Worm (Caenorhabditis elegans) whole organism, L3 larva: Measurements from ENCODE around the gene srh-170.

ENCODE experiments used
- ceh-16 ChIP-seq: sonication (generic microtip); optimal IDR thresholded peaks from 2 replicates; lab custom pipeline; 2017; ENCODE audit warnings: missing biosample characterization, missing genetic modification characterization
- ceh-82 ChIP-seq: fragments of 150-350 bp; optimal IDR thresholded peaks from 2 replicates; lab custom pipeline; 2014; ENCODE audit warnings: missing biosample characterization, missing genetic modification characterization
- ceh-9 ChIP-seq: sonication (generic microtip); optimal IDR thresholded peaks from 2 replicates; lab custom pipeline; 2018; ENCODE audit warnings: missing biosample characterization, missing genetic modification characterization
- elt-3 ChIP-seq, 3 experiments: fragments of 150-350 bp in 1 of 3; sonication (generic microtip) in 2 of 3; optimal IDR thresholded peaks; 2 replicates in 2 of 3; 4 replicates in 1 of 3; lab custom pipeline; 2014 to 2017; ENCODE audit warnings: missing biosample characterization in 3 of 3, missing genetic modification characterization in 3 of 3
- fos-1 ChIP-seq: fragments of 150-350 bp; optimal IDR thresholded peaks from 2 replicates; lab custom pipeline; 2014; ENCODE audit warnings: missing biosample characterization, missing genetic modification characterization
- mdl-1 ChIP-seq: fragments of 150-350 bp; optimal IDR thresholded peaks from 2 replicates; lab custom pipeline; 2014; ENCODE audit warnings: missing biosample characterization, missing genetic modification characterization
- nhr-23 ChIP-seq: fragments of 150-350 bp; optimal IDR thresholded peaks from 2 replicates; lab custom pipeline; 2014; ENCODE audit warnings: missing biosample characterization, missing genetic modification reagents, missing genetic modification characterization

DNA sequence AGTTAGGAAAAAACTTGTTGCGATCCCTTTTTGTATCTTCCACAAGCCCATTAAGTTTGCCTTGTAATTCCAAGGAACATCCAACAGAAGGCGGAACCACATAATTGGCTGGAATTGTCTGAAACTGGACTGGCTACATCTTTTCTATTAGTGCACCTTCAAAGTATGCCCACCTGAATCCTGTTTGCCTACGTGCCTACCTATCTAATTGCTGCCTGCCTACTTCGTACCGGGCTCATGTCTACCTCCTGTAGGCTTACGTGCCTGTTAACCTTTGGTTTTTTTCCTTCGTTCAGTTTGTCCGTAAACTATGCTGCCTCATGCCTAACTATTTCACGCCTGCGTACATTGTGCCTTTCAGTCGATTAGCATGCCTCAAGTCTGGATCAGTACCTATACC, 51.3 kb downstream of the srh-170 start, which contains the start of gene wrt-7:
- TF ChIP-seq mdl-1 (tag; lab: Kevin White, UChicago) (no peak), ceh-82 (tag; lab: Kevin White, UChicago) (no peak), fos-1 (tag; lab: Kevin White, UChicago) (no peak), ceh-9 (no peak), ceh-16 (tag; lab: Kevin White, UChicago) (no peak), nhr-23 (no peak), elt-3 (tag; optimal IDR thresholded peaks at IDR 0.05; lab: Kevin White, UChicago) (no peak)
